Fruit fly (Drosophila melanogaster) whole organism, prepupa: Measurements from ENCODE around the gene CG10510.

Source experiments
- Blimp-1 ChIP-seq: fragments of 200-800 bp; sonication (Bioruptor generic); optimal IDR thresholded peaks from 3 replicates; lab custom pipeline; 2017; ENCODE audit warnings: missing biosample characterization, missing genetic modification characterization, mild to moderate bottlenecking, moderate library complexity, missing genetic modification reagents
- CG10669 ChIP-seq: fragments of 200-800 bp; sonication (Bioruptor generic); optimal IDR thresholded peaks from 3 replicates; lab custom pipeline; 2018; ENCODE audit warnings: missing biosample characterization, mild to moderate bottlenecking, missing genetic modification characterization, moderate library complexity
- CG11294 ChIP-seq: fragments of 200-800 bp; sonication (Bioruptor generic); IDR thresholded peaks from 2 replicates; pipeline ENCODE4 v1.3.6; 2022; ENCODE audit warnings: missing biosample characterization, missing genetic modification characterization
- CG16779 ChIP-seq: fragments of 200-800 bp; sonication (Bioruptor generic); optimal IDR thresholded peaks from 3 replicates; lab custom pipeline; 2017; ENCODE audit warnings: missing biosample characterization, mild to moderate bottlenecking, missing genetic modification characterization
- CG3919 ChIP-seq: fragments of 200-800 bp; sonication (Bioruptor generic); optimal IDR thresholded peaks from 3 replicates; lab custom pipeline; 2016; ENCODE audit warnings: missing biosample characterization, missing genetic modification characterization
- CG6163 ChIP-seq: fragments of 200-800 bp; sonication (Bioruptor generic); IDR thresholded peaks from 3 replicates; pipeline ENCODE4 v1.3.6; 2022; ENCODE audit warnings: missing biosample characterization, missing genetic modification characterization
- CG6276 ChIP-seq: fragments of 200-800 bp; sonication (Bioruptor generic); optimal IDR thresholded peaks from 2 replicates; lab custom pipeline; 2017; ENCODE audit warnings: missing biosample characterization, mild to moderate bottlenecking, missing genetic modification characterization
- CG6792 ChIP-seq: fragments of 200-800 bp; sonication (Bioruptor generic); optimal IDR thresholded peaks from 3 replicates; lab custom pipeline; 2016; ENCODE audit warnings: missing biosample characterization, missing genetic modification characterization
- CG8119 ChIP-seq: fragments of 200-800 bp; sonication (Bioruptor generic); IDR thresholded peaks from 3 replicates; pipeline ENCODE4 v1.3.6; 2022; ENCODE audit warnings: missing biosample characterization, missing genetic modification characterization
- CG8319 ChIP-seq: fragments of 200-800 bp; sonication (Bioruptor generic); optimal IDR thresholded peaks from 3 replicates; lab custom pipeline; 2016; ENCODE audit warnings: missing biosample characterization, missing genetic modification characterization
- CG8632 ChIP-seq: fragments of 200-800 bp; sonication (Bioruptor generic); optimal IDR thresholded peaks from 3 replicates; lab custom pipeline; 2016; ENCODE audit warnings: missing biosample characterization, missing genetic modification characterization
- Eip75B ChIP-seq: fragments of 200-800 bp; sonication (Bioruptor generic); optimal IDR thresholded peaks from 3 replicates; lab custom pipeline; 2016; ENCODE audit warnings: missing biosample characterization, missing genetic modification characterization
- Eip78C ChIP-seq: fragments of 200-800 bp; sonication (Bioruptor generic); peaks from one replicate; lab custom pipeline; 2016; ENCODE audit warnings: missing biosample characterization, missing genetic modification characterization
- Ets96B ChIP-seq: fragments of 200-800 bp; optimal IDR thresholded peaks from 2 replicates; lab custom pipeline; 2019; ENCODE audit warnings: missing biosample characterization, mild to moderate bottlenecking, missing genetic modification characterization, moderate library complexity
- Gug ChIP-seq: fragments of 200-800 bp; sonication (Bioruptor generic); IDR thresholded peaks from 2 replicates; pipeline ENCODE4 v1.3.6; 2022; ENCODE audit warnings: missing biosample characterization, missing genetic modification characterization
- Hr38 ChIP-seq: sonication (Bioruptor generic); optimal IDR thresholded peaks from 2 replicates; lab custom pipeline; 2016; ENCODE audit warnings: missing biosample characterization, missing genetic modification characterization
- Hr39 ChIP-seq: fragments of 200-800 bp; sonication (Bioruptor generic); optimal IDR thresholded peaks from 2 replicates; lab custom pipeline; 2016; ENCODE audit warnings: missing biosample characterization, missing genetic modification characterization
- OdsH ChIP-seq: fragments of 200-800 bp; sonication (Bioruptor generic); optimal IDR thresholded peaks from 3 replicates; lab custom pipeline; 2016; ENCODE audit warnings: missing biosample characterization, missing genetic modification characterization
- Sox15 ChIP-seq: fragments of 200-800 bp; sonication (Bioruptor generic); optimal IDR thresholded peaks from 3 replicates; lab custom pipeline; 2016; ENCODE audit warnings: missing biosample characterization, missing genetic modification characterization
- cyc ChIP-seq: fragments of 200-800 bp; sonication (Bioruptor generic); optimal IDR thresholded peaks from 3 replicates; lab custom pipeline; 2016; ENCODE audit warnings: missing biosample characterization, missing genetic modification characterization
- dsx ChIP-seq: fragments of 200-800 bp; optimal IDR thresholded peaks from 3 replicates; lab custom pipeline; 2019; ENCODE audit warnings: missing biosample characterization, mild to moderate bottlenecking, missing genetic modification characterization, moderate library complexity; ENCODE audit not compliant: poor library complexity, severe bottlenecking
- eg ChIP-seq: fragments of 200-800 bp; sonication (Bioruptor generic); IDR thresholded peaks from 3 replicates; pipeline ENCODE4 v1.3.6; 2022; ENCODE audit warnings: missing biosample characterization, missing genetic modification characterization
- esn ChIP-seq: fragments of 200-800 bp; sonication (Bioruptor generic); optimal IDR thresholded peaks from 2 replicates; lab custom pipeline; 2016; ENCODE audit warnings: missing biosample characterization, mild to moderate bottlenecking, missing genetic modification characterization, moderate library complexity
- fd59A ChIP-seq: fragments of 200-800 bp; sonication (Bioruptor generic); optimal IDR thresholded peaks from 2 replicates; lab custom pipeline; 2017; ENCODE audit warnings: missing biosample characterization, mild to moderate bottlenecking, missing genetic modification characterization, missing genetic modification reagents
- fkh ChIP-seq: fragments of 200-800 bp; sonication (Bioruptor generic); optimal IDR thresholded peaks from 3 replicates; lab custom pipeline; 2017; ENCODE audit warnings: missing biosample characterization, mild to moderate bottlenecking, missing genetic modification characterization, moderate library complexity
- lz ChIP-seq: fragments of 200-800 bp; sonication (Bioruptor generic); optimal IDR thresholded peaks from 3 replicates; lab custom pipeline; 2016; ENCODE audit warnings: missing biosample characterization, missing genetic modification characterization
- svp ChIP-seq: fragments of 200-800 bp; sonication (Bioruptor generic); peaks from one replicate; lab custom pipeline; 2016; ENCODE audit warnings: missing biosample characterization, missing genetic modification characterization
- vri ChIP-seq: fragments of 200-800 bp; sonication (Bioruptor generic); optimal IDR thresholded peaks from 3 replicates; lab custom pipeline; 2016; ENCODE audit warnings: missing biosample characterization, mild to moderate bottlenecking, missing genetic modification characterization

Gene CG10510

DNA sequence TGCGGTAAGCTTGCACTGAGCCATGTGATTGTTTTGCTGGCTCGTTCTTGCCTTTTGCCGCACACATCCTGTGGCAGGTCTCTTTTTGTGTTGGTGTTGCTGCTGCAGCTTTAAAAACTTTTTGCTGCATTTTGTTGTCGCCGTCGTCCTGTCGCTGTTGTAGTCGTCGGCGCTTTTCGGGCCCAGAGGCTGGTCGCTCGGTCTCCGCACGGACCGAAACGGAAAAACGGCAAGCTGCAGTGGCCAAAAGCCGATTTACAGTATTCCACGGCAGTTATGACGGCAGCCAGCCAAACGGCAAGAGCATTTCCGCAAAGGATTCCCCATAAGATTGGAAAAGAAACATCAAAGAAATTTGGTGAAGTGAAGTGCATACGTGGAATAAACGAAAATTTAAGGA, 10.2 kb upstream of the CG10510 start, which contains the start of gene CG43219:
TSS of gene CG43219 (plus strand) at position 301 of the 400 bp plus-strand sequence.
- TF ChIP-seq dsx (GFP tag; lab: Kevin White, UChicago) (no peak), CG6276 (GFP tag; lab: Kevin White, UChicago) (no peak), Eip78C (GFP tag; lab: Kevin White, UChicago) (peak; percentile 5), Ets96B (tag; lab: Kevin White, UChicago) (no peak), CG8119 (GFP tag; lab: Robert Waterston, UW) (no peak), Blimp-1 (GFP tag; lab: Kevin White, UChicago) (no peak), esn (GFP tag; lab: Kevin White, UChicago) (no peak)

DNA sequence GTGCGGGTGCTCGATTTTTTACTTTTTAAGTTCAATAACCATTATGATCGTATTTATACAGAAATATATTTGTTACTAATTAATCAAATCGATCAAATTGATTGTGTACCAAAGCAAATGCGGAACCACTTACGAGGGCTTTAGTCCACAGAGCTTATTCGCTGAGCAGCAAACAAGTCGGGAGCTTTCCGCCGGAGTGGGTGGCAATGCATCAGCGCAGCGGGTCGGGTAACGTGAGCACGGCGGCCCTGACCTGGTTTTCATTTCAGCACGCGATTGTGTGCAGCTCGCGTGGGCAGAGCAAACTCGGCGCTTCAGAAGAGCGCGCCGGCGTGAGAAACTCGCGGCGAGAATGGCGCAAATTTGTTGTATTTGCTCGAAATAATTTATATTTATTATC, 9.3 kb upstream of the CG10510 start:
- TF ChIP-seq OdsH (GFP tag; lab: Kevin White, UChicago) (no peak), CG6163 (GFP tag; lab: Robert Waterston, UW) (peak; percentile 44; the same call in 1 of the 3 replicates), Eip75B (GFP tag; lab: Kevin White, UChicago) (peak; percentile 39)
- TF ChIP-seq, all 60 proteins: peak for 2

DNA sequence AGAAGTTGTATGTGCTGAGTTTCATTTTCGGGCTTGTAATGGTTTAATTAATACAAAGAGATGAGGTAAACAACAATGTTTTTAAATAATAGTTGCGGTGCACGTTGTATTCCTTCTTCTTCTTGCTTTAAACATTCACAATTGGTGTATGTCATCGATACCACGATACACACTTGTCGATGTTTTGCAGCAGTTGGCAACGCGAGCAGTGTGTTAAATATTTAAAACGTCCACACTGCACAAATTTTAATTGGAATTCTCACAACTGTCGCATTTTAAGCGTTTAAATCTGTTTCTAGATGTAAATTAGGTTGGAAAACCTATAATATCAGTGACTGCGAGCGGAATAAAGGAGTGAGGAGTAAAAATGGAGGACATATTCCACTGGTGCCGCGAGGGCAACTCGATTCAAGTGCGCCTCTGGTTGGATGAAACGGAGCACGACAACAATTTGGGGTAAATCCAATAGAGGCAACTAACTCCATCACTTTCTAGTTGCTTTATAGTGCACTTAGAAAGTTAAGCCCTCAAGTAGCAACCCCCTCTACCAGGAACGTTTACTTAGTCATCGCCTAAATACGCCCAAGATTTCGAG, 6.9 kb upstream of the CG10510 start, which contains the start of the genes Trmt112 and Ilk:
TSS of gene Trmt112 (minus strand) at position 143 of the 595 bp plus-strand sequence.
TSS of gene Ilk (plus strand) at position 205 of the 595 bp plus-strand sequence.
- TF ChIP-seq eg (GFP tag; lab: Robert Waterston, UW) (no peak), CG8632 (GFP tag; lab: Kevin White, UChicago) (no peak), Hr39 (no peak), esn (GFP tag; lab: Kevin White, UChicago) (no peak), Eip78C (GFP tag; lab: Kevin White, UChicago) (peak; percentile 76), OdsH (GFP tag; lab: Kevin White, UChicago) (no peak), CG3919 (no peak), fd59A (no peak), dsx (GFP tag; lab: Kevin White, UChicago) (peak; percentile 46), fkh (GFP tag; lab: Kevin White, UChicago) (peak; percentile 60)

DNA sequence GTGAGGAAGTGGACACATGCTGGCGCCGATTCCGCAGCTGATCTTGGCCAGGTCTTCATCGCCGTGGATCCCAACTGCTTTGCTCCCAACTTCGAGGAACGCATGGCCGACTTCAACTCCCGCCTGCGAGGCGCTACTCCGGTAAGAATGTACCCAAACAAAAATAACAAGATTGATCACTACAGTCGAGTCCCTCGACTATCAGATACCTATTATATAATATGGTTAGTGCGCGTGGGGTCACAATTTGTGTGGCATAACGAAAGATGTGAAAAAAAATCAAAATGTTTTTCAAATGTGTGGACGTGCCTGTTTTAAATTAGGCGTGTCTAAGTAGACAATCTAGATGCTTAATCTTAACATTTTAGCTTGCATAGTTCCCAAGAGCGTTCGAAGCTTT, 3.4 kb downstream of the CG10510 start:
- TF ChIP-seq CG8319 (no peak), CG6163 (GFP tag; lab: Robert Waterston, UW) (no peak), CG10669 (GFP tag; lab: Kevin White, UChicago) (no peak), Ets96B (tag; lab: Kevin White, UChicago) (no peak), CG3919 (no peak), Sox15 (GFP tag; lab: Kevin White, UChicago) (no peak), vri (GFP tag; lab: Kevin White, UChicago) (no peak), lz (GFP tag; lab: Kevin White, UChicago) (no peak)
- TF ChIP-seq, all 60 proteins: peak for 0

DNA sequence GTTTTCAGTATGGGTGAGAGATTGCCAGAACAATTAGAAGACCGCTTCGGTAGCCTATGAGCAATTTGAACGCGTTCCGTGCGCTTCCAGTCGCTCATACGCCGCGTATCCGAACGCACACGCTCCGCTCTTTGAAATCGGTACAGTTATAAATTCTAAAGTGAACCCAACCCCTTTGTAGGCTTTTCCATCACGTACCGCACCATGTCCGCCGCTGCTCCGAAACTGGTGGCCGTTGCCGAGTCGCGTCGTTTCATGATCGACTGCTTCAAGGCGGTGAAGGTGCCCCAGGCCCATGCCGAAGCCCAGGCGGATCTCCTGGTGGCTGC, 4.4 kb downstream of the CG10510 start:
- no peak for TF ChIP-seq CG11294
- TF ChIP-seq Hr38: no peak
- TF ChIP-seq cyc (GFP tag; lab: Kevin White, UChicago): no peak

DNA sequence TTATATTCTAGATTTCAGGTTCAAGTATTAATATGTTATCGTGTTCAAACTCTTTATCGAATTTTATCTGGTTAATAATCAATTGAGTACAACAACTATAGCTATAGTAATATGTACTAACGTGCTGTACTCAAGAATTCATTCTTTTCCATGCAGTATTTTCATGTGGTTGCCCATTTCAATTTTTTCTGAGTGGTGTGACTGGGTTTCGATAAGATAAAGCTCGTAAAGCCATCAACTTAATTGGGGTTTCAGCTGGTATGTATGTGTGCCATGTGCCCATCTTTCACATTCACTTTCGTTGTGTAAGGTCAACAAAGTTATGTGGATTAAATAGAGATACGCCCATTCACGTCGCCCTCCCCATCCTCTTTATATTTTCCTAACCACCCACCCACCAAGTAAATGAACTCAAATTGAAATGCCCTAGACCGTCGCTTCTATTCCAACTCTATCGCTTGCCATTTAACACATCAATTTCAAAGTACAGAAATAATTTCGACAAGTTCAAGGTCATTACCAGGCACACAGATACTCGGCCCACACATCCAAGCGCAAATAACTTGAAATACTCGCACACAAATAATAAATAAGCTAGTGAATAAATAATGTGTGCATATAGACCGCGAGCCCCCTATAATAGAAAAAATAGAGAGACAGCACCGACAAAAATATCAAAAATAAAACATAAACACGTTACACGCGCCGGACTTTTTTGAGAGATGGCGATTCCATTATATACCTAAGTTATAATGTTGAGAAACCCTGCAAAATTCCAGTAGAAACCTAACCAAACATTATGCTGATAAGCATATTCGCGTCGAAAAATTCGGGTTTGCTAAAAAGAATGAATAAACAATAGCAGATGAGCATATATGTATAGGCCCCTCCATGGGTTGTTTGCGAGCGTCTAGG, 5.0 kb downstream of the CG10510 start:
- TF ChIP-seq fkh (GFP tag; lab: Kevin White, UChicago) (peak; percentile 95), vri (GFP tag; lab: Kevin White, UChicago) (peak; percentile 0), Gug (GFP tag; lab: Robert Waterston, UW) (no peak), CG6792 (no peak), Eip78C (GFP tag; lab: Kevin White, UChicago) (peak; percentile 12), svp (GFP tag; lab: Kevin White, UChicago) (peak; percentile 70), CG16779 (tag; lab: Kevin White, UChicago) (no peak)
